Fruit fly (Drosophila melanogaster) whole organism, embryonic: ENCODE measurements around the gene CG3088.

ENCODE experiments used
- Asciz ChIP-seq: fragments of 200-800 bp; sonication (Bioruptor generic); optimal IDR thresholded peaks from 2 replicates; lab custom pipeline; 2017; ENCODE audit warnings: missing biosample characterization, mild to moderate bottlenecking, missing genetic modification characterization, missing genetic modification reagents
- Bdp1 ChIP-seq: fragments of 200-800 bp; sonication (Bioruptor generic); optimal IDR thresholded peaks from 3 replicates; lab custom pipeline; 2016; ENCODE audit warnings: missing biosample characterization, missing genetic modification characterization
- Blimp-1 ChIP-seq: fragments of 200-800 bp; sonication (Bioruptor generic); optimal IDR thresholded peaks from 3 replicates; lab custom pipeline; 2018; ENCODE audit warnings: missing biosample characterization, missing genetic modification characterization, mild to moderate bottlenecking, moderate library complexity, missing genetic modification reagents
- CG10543 ChIP-seq: fragments of 200-800 bp; sonication (Bioruptor generic); optimal IDR thresholded peaks from 3 replicates; lab custom pipeline; 2017; ENCODE audit warnings: missing biosample characterization, mild to moderate bottlenecking, missing genetic modification characterization, moderate library complexity
- CG12769 ChIP-seq: fragments of 200-800 bp; sonication (Bioruptor generic); optimal IDR thresholded peaks from 2 replicates; lab custom pipeline; 2019; ENCODE audit warnings: missing biosample characterization, mild to moderate bottlenecking, missing genetic modification characterization, moderate library complexity
- CG13624 ChIP-seq: fragments of 200-800 bp; sonication (Bioruptor generic); optimal IDR thresholded peaks from 2 replicates; lab custom pipeline; 2016; ENCODE audit warnings: missing biosample characterization, missing genetic modification characterization
- CG15269 ChIP-seq: fragments of 200-800 bp; sonication (Bioruptor generic); optimal IDR thresholded peaks from 2 replicates; lab custom pipeline; 2018; ENCODE audit warnings: missing biosample characterization, mild to moderate bottlenecking, missing genetic modification characterization, moderate library complexity
- CG16779 ChIP-seq: fragments of 200-800 bp; sonication (Bioruptor generic); IDR thresholded peaks from 2 replicates; pipeline ENCODE4 v1.3.6; 2022; ENCODE audit warnings: missing biosample characterization, missing genetic modification characterization
- CG18599 ChIP-seq: fragments of 200-800 bp; sonication (Bioruptor generic); optimal IDR thresholded peaks from 3 replicates; lab custom pipeline; 2017; ENCODE audit warnings: missing biosample characterization, missing genetic modification characterization, mild to moderate bottlenecking, moderate library complexity, missing genetic modification reagents
- CG2678 ChIP-seq: fragments of 200-800 bp; sonication (Bioruptor generic); optimal IDR thresholded peaks from 3 replicates; lab custom pipeline; 2019; ENCODE audit warnings: missing biosample characterization, mild to moderate bottlenecking, missing genetic modification characterization, moderate library complexity
- CG31441 ChIP-seq: fragments of 200-800 bp; sonication (Bioruptor generic); IDR thresholded peaks from 2 replicates; pipeline ENCODE4 v1.3.6; 2022; ENCODE audit warnings: missing biosample characterization, missing genetic modification characterization
- CG4707 ChIP-seq: fragments of 200-800 bp; sonication (Bioruptor generic); optimal IDR thresholded peaks from 2 replicates; lab custom pipeline; 2018; ENCODE audit warnings: missing biosample characterization, mild to moderate bottlenecking, missing genetic modification characterization, moderate library complexity
- CG4854 ChIP-seq: fragments of 200-800 bp; sonication (Bioruptor generic); optimal IDR thresholded peaks from 2 replicates; lab custom pipeline; 2016; ENCODE audit warnings: missing biosample characterization, missing genetic modification characterization, inconsistent platforms
- CG5953 ChIP-seq: fragments of 200-800 bp; sonication (Bioruptor generic); IDR thresholded peaks from 2 replicates; pipeline ENCODE4 v1.3.6; 2022; ENCODE audit warnings: missing biosample characterization, missing genetic modification characterization
- CG7372 ChIP-seq: fragments of 200-800 bp; sonication (Bioruptor generic); IDR thresholded peaks from 2 replicates; pipeline ENCODE4 v1.3.6; 2022; ENCODE audit warnings: missing biosample characterization, missing genetic modification characterization
- CG9437 ChIP-seq: fragments of 200-800 bp; sonication (Bioruptor generic); optimal IDR thresholded peaks from 2 replicates; lab custom pipeline; 2018; ENCODE audit warnings: missing biosample characterization, mild to moderate bottlenecking, missing genetic modification characterization
- CG9727 ChIP-seq: fragments of 200-800 bp; sonication (Bioruptor generic); optimal IDR thresholded peaks from 3 replicates; lab custom pipeline; 2017; ENCODE audit warnings: missing biosample characterization, mild to moderate bottlenecking, missing genetic modification characterization
- CG9932 ChIP-seq: fragments of 200-800 bp; sonication (Bioruptor generic); IDR thresholded peaks from 2 replicates; pipeline ENCODE4 v1.3.6; 2022; ENCODE audit warnings: missing biosample characterization, missing genetic modification characterization
- Ets65A ChIP-seq: fragments of 200-800 bp; sonication (Bioruptor generic); peaks from one replicate; lab custom pipeline; 2016; ENCODE audit warnings: missing biosample characterization, missing genetic modification characterization
- HLHmδ ChIP-seq: fragments of 200-800 bp; sonication (Bioruptor generic); optimal IDR thresholded peaks from 2 replicates; lab custom pipeline; 2018; ENCODE audit warnings: missing biosample characterization, mild to moderate bottlenecking, missing genetic modification characterization, moderate library complexity
- HmgZ ChIP-seq: fragments of 200-800 bp; sonication (Bioruptor generic); optimal IDR thresholded peaks from 2 replicates; lab custom pipeline; 2018; ENCODE audit warnings: missing biosample characterization, mild to moderate bottlenecking, missing genetic modification characterization
- Hr78 ChIP-seq, 2 experiments: fragments of 200-800 bp in 1 of 2; fragments of >200 bp in 1 of 2; sonication (Bioruptor generic) in 1 of 2; optimal IDR thresholded peaks; 2 replicates each; lab custom pipeline; 2017 to 2019; ENCODE audit warnings: missing biosample characterization in 2 of 2, missing genetic modification characterization in 2 of 2, mild to moderate bottlenecking in 1 of 2, moderate library complexity in 1 of 2
- Med ChIP-seq: fragments of 200-800 bp; sonication (Bioruptor generic); peaks from one replicate; lab custom pipeline; 2016; ENCODE audit warnings: missing biosample characterization, missing genetic modification characterization, mild to moderate bottlenecking, inconsistent platforms, moderate library complexity
- PHDP ChIP-seq: fragments of 200-800 bp; sonication (Bioruptor generic); optimal IDR thresholded peaks from 3 replicates; lab custom pipeline; 2018; ENCODE audit warnings: missing biosample characterization, mild to moderate bottlenecking, missing genetic modification characterization, moderate library complexity
- Sry-δ ChIP-seq: fragments of 200-800 bp; sonication (Bioruptor generic); optimal IDR thresholded peaks from 2 replicates; lab custom pipeline; 2016; ENCODE audit warnings: missing biosample characterization, missing genetic modification characterization
- abd-A ChIP-seq: fragments of 200-800 bp; sonication (Bioruptor generic); optimal IDR thresholded peaks from 3 replicates; lab custom pipeline; 2019; ENCODE audit warnings: missing biosample characterization, mild to moderate bottlenecking, missing genetic modification characterization, moderate library complexity
- al ChIP-seq: fragments of 200-800 bp; sonication (Bioruptor generic); IDR thresholded peaks from 2 replicates; pipeline ENCODE4 v1.3.6; 2022; ENCODE audit warnings: missing biosample characterization, missing genetic modification characterization
- az2 ChIP-seq: fragments of 200-800 bp; sonication (Bioruptor generic); optimal IDR thresholded peaks from 3 replicates; lab custom pipeline; 2016; ENCODE audit warnings: missing biosample characterization, missing genetic modification characterization
- bigmax ChIP-seq: fragments of 200-800 bp; sonication (Bioruptor generic); optimal IDR thresholded peaks from 2 replicates; lab custom pipeline; 2018; ENCODE audit warnings: missing biosample characterization, mild to moderate bottlenecking, missing genetic modification characterization
- chinmo ChIP-seq: fragments of 200-800 bp; sonication (Bioruptor generic); IDR thresholded peaks from 4 replicates; pipeline ENCODE4 v1.3.6; 2022; ENCODE audit warnings: missing biosample characterization, missing genetic modification characterization; ENCODE audit not compliant: partially characterized antibody
- crol ChIP-seq: fragments of 200-800 bp; sonication (Bioruptor generic); IDR thresholded peaks from 2 replicates; pipeline ENCODE4 v1.3.6; 2022; ENCODE audit warnings: missing biosample characterization, missing genetic modification characterization
- cwo ChIP-seq: fragments of 200-800 bp; sonication (Bioruptor generic); optimal IDR thresholded peaks from 3 replicates; lab custom pipeline; 2017; ENCODE audit warnings: missing biosample characterization, missing genetic modification characterization, mild to moderate bottlenecking, moderate library complexity, missing genetic modification reagents
- disco-r ChIP-seq: fragments of 200-800 bp; sonication (Bioruptor generic); optimal IDR thresholded peaks from 2 replicates; lab custom pipeline; 2016; ENCODE audit warnings: missing biosample characterization, missing genetic modification characterization
- dmrt11E ChIP-seq: fragments of 200-800 bp; sonication (Bioruptor generic); optimal IDR thresholded peaks from 3 replicates; lab custom pipeline; 2018; ENCODE audit warnings: missing biosample characterization, mild to moderate bottlenecking, missing genetic modification characterization, moderate library complexity
- dysf ChIP-seq: fragments of 200-800 bp; sonication (Bioruptor generic); IDR thresholded peaks from 3 replicates; pipeline ENCODE4 v1.3.6; 2022; ENCODE audit warnings: missing biosample characterization, missing genetic modification characterization
- gro ChIP-seq: fragments of 200-800 bp; sonication (Bioruptor generic); optimal IDR thresholded peaks from 2 replicates; lab custom pipeline; 2016; ENCODE audit warnings: missing biosample characterization, missing genetic modification characterization
- jumu ChIP-seq: fragments of 200-800 bp; sonication (Bioruptor generic); optimal IDR thresholded peaks from 3 replicates; lab custom pipeline; 2016; ENCODE audit warnings: missing biosample characterization, missing genetic modification characterization
- mirr ChIP-seq: fragments of 200-800 bp; sonication (Bioruptor generic); optimal IDR thresholded peaks from 3 replicates; lab custom pipeline; 2018; ENCODE audit warnings: missing biosample characterization, mild to moderate bottlenecking, missing genetic modification characterization
- oc ChIP-seq: fragments of 200-800 bp; sonication (Bioruptor generic); optimal IDR thresholded peaks from 2 replicates; lab custom pipeline; 2018; ENCODE audit warnings: missing biosample characterization, mild to moderate bottlenecking, missing genetic modification characterization, moderate library complexity
- otp ChIP-seq: fragments of 200-800 bp; sonication (Bioruptor generic); IDR thresholded peaks from 3 replicates; pipeline ENCODE4, ENCODE4 v1.3.6; 2022; ENCODE audit warnings: missing biosample characterization, missing genetic modification characterization
- ranshi ChIP-seq: fragments of 200-800 bp; sonication (Bioruptor generic); IDR thresholded peaks from 2 replicates; pipeline ENCODE4 v1.3.6; 2022; ENCODE audit warnings: missing biosample characterization, missing genetic modification characterization
- row ChIP-seq: fragments of 200-800 bp; sonication (Bioruptor generic); IDR thresholded peaks from 3 replicates; pipeline ENCODE4 v1.3.6; 2022; ENCODE audit warnings: missing biosample characterization, missing genetic modification characterization
- run ChIP-seq: fragments of 200-800 bp; sonication (Bioruptor generic); optimal IDR thresholded peaks from 3 replicates; lab custom pipeline; 2018; ENCODE audit warnings: missing biosample characterization, mild to moderate bottlenecking, missing genetic modification characterization
- sd ChIP-seq: fragments of 200-800 bp; sonication (Bioruptor generic); optimal IDR thresholded peaks from 3 replicates; lab custom pipeline; 2018; ENCODE audit warnings: missing biosample characterization, mild to moderate bottlenecking, missing genetic modification characterization, moderate library complexity
- sens ChIP-seq: fragments of 200-800 bp; sonication (Bioruptor generic); peaks from one replicate; lab custom pipeline; 2016; ENCODE audit warnings: missing biosample characterization, missing genetic modification characterization
- sima ChIP-seq: fragments of 200-800 bp; sonication (Bioruptor generic); optimal IDR thresholded peaks from 2 replicates; lab custom pipeline; 2016; ENCODE audit warnings: missing biosample characterization, missing genetic modification characterization
- sqz ChIP-seq: fragments of 200-800 bp; sonication (Bioruptor generic); optimal IDR thresholded peaks from 3 replicates; lab custom pipeline; 2018; ENCODE audit warnings: missing biosample characterization, mild to moderate bottlenecking, missing genetic modification characterization
- tap ChIP-seq: fragments of 200-800 bp; optimal IDR thresholded peaks from 3 replicates; lab custom pipeline; 2019; ENCODE audit warnings: missing biosample characterization, mild to moderate bottlenecking, missing genetic modification characterization, moderate library complexity
- unpg ChIP-seq: fragments of 200-800 bp; sonication (Bioruptor generic); optimal IDR thresholded peaks from 3 replicates; lab custom pipeline; 2018; ENCODE audit warnings: missing biosample characterization, mild to moderate bottlenecking, missing genetic modification characterization, moderate library complexity
- wor ChIP-seq: fragments of 200-800 bp; sonication (Bioruptor generic); IDR thresholded peaks from 2 replicates; pipeline ENCODE4 v1.3.6; 2022; ENCODE audit warnings: missing biosample characterization, missing genetic modification characterization

The CG3088 gene

dm6 chr3L:9569194-9569593 is 31.9 kb downstream of the CG3088 start:
- TF ChIP-seq sqz (peak; percentile 15), disco-r (GFP tag; lab: Kevin White, UChicago) (no peak), Hr78 (GFP tag; optimal IDR thresholded peaks at IDR 0.05; lab: Kevin White, UChicago) (peak in 1 of 2 experiments; percentile 30), CG9437 (no peak), sd (peak; percentile 41), CG5953 (GFP tag; lab: Robert Waterston, UW) (no peak), Blimp-1 (GFP tag; lab: Kevin White, UChicago) (peak; percentile 94)

dm6 chr3L:9567748-9568147 is 33.4 kb downstream of the CG3088 start:
- TF ChIP-seq Sry-δ (no peak), HmgZ (no peak), abd-A (tag; lab: Kevin White, UChicago) (peak; percentile 71), CG18599 (GFP tag; lab: Kevin White, UChicago) (peak; percentile 3), CG2678 (tag; lab: Kevin White, UChicago) (peak; percentile 9), CG4707 (GFP tag; lab: Kevin White, UChicago) (no peak), Ets65A (GFP tag; lab: Kevin White, UChicago) (peak; percentile 26), gro (peak; percentile 6), sd (peak; percentile 43), sens (GFP tag; lab: Kevin White, UChicago) (peak; percentile 22), wor (GFP tag; lab: Robert Waterston, UW) (no peak), Med (GFP tag; lab: Kevin White, UChicago) (peak; percentile 48), CG31441 (no peak), CG9932 (GFP tag; lab: Robert Waterston, UW) (no peak), run (no peak), ranshi (GFP tag; lab: Robert Waterston, UW) (no peak), crol (peak; percentile 53; the same call in 1 of the 2 replicates), Asciz (GFP tag; lab: Kevin White, UChicago) (peak; percentile 33), dmrt11E (tag; lab: Kevin White, UChicago) (no peak), CG16779 (GFP tag; lab: Robert Waterston, UW) (no peak), CG7372 (GFP tag; lab: Robert Waterston, UW) (0 out of 2 replicates have a peak, but pooled peaks have one; percentile 13), PHDP (tag; lab: Kevin White, UChicago) (peak; percentile 8), cwo (GFP tag; lab: Kevin White, UChicago) (peak; percentile 22), mirr (peak; percentile 16), otp (GFP tag; lab: Robert Waterston, UW) (peak; percentile 79; the same call in 2 of the 3 replicates), CG15269 (tag; lab: Kevin White, UChicago) (peak; percentile 9), CG9727 (no peak), dysf (GFP tag; lab: Robert Waterston, UW) (0 out of 3 replicates have a peak, but pooled peaks have one; percentile 8), CG10543 (GFP tag; lab: Kevin White, UChicago) (peak; percentile 43), al (GFP tag; lab: Robert Waterston, UW) (no peak), chinmo (GFP tag; lab: Robert Waterston, UW) (0 out of 4 replicates have a peak, but pooled peaks have one; percentile 63)

dm6 chr3L:9566849-9567248 is 34.3 kb downstream of the CG3088 start:
- TF ChIP-seq sima (GFP tag; lab: Kevin White, UChicago), result no peak
- TF ChIP-seq az2 (GFP tag; lab: Kevin White, UChicago), result no peak
- peak; percentile 15 for TF ChIP-seq oc (tag; lab: Kevin White, UChicago)
- TF ChIP-seq Asciz (GFP tag; lab: Kevin White, UChicago), result peak; percentile 18
- TF ChIP-seq CG12769 (tag; lab: Kevin White, UChicago), result no peak
- TF ChIP-seq CG4854 (GFP tag; lab: Kevin White, UChicago), result no peak
- peak; percentile 42; the same call in 2 of the 3 replicates for TF ChIP-seq row (GFP tag; lab: Robert Waterston, UW)
- no peak for TF ChIP-seq bigmax (GFP tag; lab: Kevin White, UChicago)
- no peak for TF ChIP-seq sd
- TF ChIP-seq tap (tag; lab: Kevin White, UChicago), result peak; percentile 34
- TF ChIP-seq HLHmδ (GFP tag; lab: Kevin White, UChicago), result no peak
- peak; percentile 35 for TF ChIP-seq unpg (GFP tag; lab: Kevin White, UChicago)
- no peak for TF ChIP-seq Bdp1
- TF ChIP-seq CG13624 (GFP tag; lab: Kevin White, UChicago), result no peak
- no peak for TF ChIP-seq jumu (GFP tag; lab: Kevin White, UChicago)
